Fruit fly (Drosophila melanogaster): ENCODE data around the gene Sfp24Bb.
A peak's percentile ranks its signal among the peaks of the same experiment; 100 is the strongest.

DNA sequence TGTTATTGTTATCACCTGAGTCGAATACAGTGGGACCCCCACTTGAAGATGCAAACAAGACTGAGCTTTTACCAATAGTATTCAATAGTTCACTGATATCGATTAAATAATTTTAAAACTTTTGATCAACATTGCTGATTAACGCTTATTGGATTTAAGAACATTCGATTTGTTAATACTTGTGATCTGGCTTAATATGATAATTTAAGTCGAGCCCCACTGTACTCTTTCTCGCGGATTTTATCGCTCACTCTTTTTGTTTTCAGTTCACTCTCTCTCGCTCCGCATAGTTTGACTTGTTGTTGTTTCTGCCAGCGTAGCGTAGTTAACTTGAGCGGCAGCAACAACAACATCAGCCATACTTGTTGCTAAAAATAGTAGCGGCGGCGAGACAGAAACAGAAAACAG lies 13.9 kb downstream of the Sfp24Bb start:
- TF ChIP-seq Opbp (GFP tag; IDR thresholded peaks at IDR 0.05; ENCODE audit: partially characterized antibody) (no peak), CG12236 (GFP tag; optimal IDR thresholded peaks at IDR 0.05) (peak; percentile 97), Oli (tag; optimal IDR thresholded peaks at IDR 0.05) (peak; percentile 99), Hsf (GFP tag; optimal IDR thresholded peaks at IDR 0.05) (peak; percentile 98), maf-S (GFP tag; optimal IDR thresholded peaks at IDR 0.05) (peak; percentile 96), gcm2 (GFP tag; optimal IDR thresholded peaks at IDR 0.05) (peak; percentile 96), CG1024 (GFP tag; IDR thresholded peaks at IDR 0.05) (peak; percentile 94), dysf (GFP tag; IDR thresholded peaks at IDR 0.05) (peak; percentile 99)

Data from whole organism, embryonic.